Fruit fly (Drosophila melanogaster): ENCODE data around the gene CG7382.

The CG7382 gene

dm6 chr2L:5525723-5526122, 6.0 kb upstream of the CG7382 start, which contains the start of gene Cap-D3:
TSS of gene Cap-D3 (plus strand) at chr2L:5525905.
- TF ChIP-seq rgr (GFP tag; optimal IDR thresholded peaks at IDR 0.05) (no peak), Hr83 (GFP tag; optimal IDR thresholded peaks at IDR 0.05; ENCODE audit: poor library complexity, severe bottlenecking) (no peak), Dfd (GFP tag; optimal IDR thresholded peaks at IDR 0.05) (no peak), OdsH (GFP tag; optimal IDR thresholded peaks at IDR 0.05) (no peak), Jra (GFP tag; optimal IDR thresholded peaks at IDR 0.05) (no peak), pan (optimal IDR thresholded peaks at IDR 0.05) (no peak), N (GFP tag; optimal IDR thresholded peaks at IDR 0.05) (no peak), dmrt93B (GFP tag; optimal IDR thresholded peaks at IDR 0.05) (no peak), Mio (GFP tag; optimal IDR thresholded peaks at IDR 0.05) (no peak), brk (GFP tag; optimal IDR thresholded peaks at IDR 0.05) (no peak), psq (GFP tag; optimal IDR thresholded peaks at IDR 0.05) (no peak), ey (GFP tag; optimal IDR thresholded peaks at IDR 0.05) (no peak)

dm6 chr2L:5523848-5524473, 4.3 kb upstream of the CG7382 start, which contains the start of the genes Vps52 and Elp4:
TSS of gene Vps52 (minus strand) at chr2L:5523898.
TSS of gene Elp4 (plus strand) at chr2L:5524139.
- TF ChIP-seq usp (GFP tag; optimal IDR thresholded peaks at IDR 0.05) = no peak
- no peak for TF ChIP-seq Vsx2 (GFP tag; optimal IDR thresholded peaks at IDR 0.05; ENCODE audit: partially characterized antibody)
- peak; percentile 65 for TF ChIP-seq sv (GFP tag; optimal IDR thresholded peaks at IDR 0.05)
- no peak for TF ChIP-seq Rel (GFP tag; optimal IDR thresholded peaks at IDR 0.05)
- TF ChIP-seq Rel (tag; optimal IDR thresholded peaks at IDR 0.05) = peak; percentile 31
- TF ChIP-seq fru (GFP tag; optimal IDR thresholded peaks at IDR 0.05) = no peak
- no peak for TF ChIP-seq br (GFP tag; optimal IDR thresholded peaks at IDR 0.05)
- TF ChIP-seq rgr (GFP tag; optimal IDR thresholded peaks at IDR 0.05) = peak; percentile 84
- TF ChIP-seq CG32264 (GFP tag; optimal IDR thresholded peaks at IDR 0.05) = no peak
- peak; percentile 61 for TF ChIP-seq ey (GFP tag; optimal IDR thresholded peaks at IDR 0.05)
- TF ChIP-seq Abd-B (GFP tag; optimal IDR thresholded peaks at IDR 0.05) = no peak
- TF ChIP-seq dmrt93B (GFP tag; optimal IDR thresholded peaks at IDR 0.05) = no peak
- no peak for TF ChIP-seq pan (optimal IDR thresholded peaks at IDR 0.05)
- no peak for TF ChIP-seq h (GFP tag; optimal IDR thresholded peaks at IDR 0.05)
- no peak for TF ChIP-seq woc (GFP tag; optimal IDR thresholded peaks at IDR 0.05)
- TF ChIP-seq Mio (GFP tag; optimal IDR thresholded peaks at IDR 0.05) = no peak
- peak; percentile 70 for TF ChIP-seq OdsH (GFP tag; optimal IDR thresholded peaks at IDR 0.05)
- peak; percentile 82 for TF ChIP-seq HLH106 (tag; optimal IDR thresholded peaks at IDR 0.05)
- TF ChIP-seq sage (GFP tag; optimal IDR thresholded peaks at IDR 0.05) = no peak
- no peak for TF ChIP-seq Dfd (GFP tag; optimal IDR thresholded peaks at IDR 0.05)
- TF ChIP-seq jim (GFP tag; optimal IDR thresholded peaks at IDR 0.05) = no peak
- TF ChIP-seq Hr83 (GFP tag; optimal IDR thresholded peaks at IDR 0.05; ENCODE audit: poor library complexity, severe bottlenecking) = peak; percentile 1
- peak; percentile 72 for TF ChIP-seq psq (GFP tag; optimal IDR thresholded peaks at IDR 0.05)
- no peak for TF ChIP-seq Jra (GFP tag; optimal IDR thresholded peaks at IDR 0.05)
- TF ChIP-seq CG9705 (GFP tag; optimal IDR thresholded peaks at IDR 0.05) = peak; percentile 51
- peak; percentile 71 for TF ChIP-seq Myc (optimal IDR thresholded peaks at IDR 0.05)
- no peak for TF ChIP-seq dl (GFP tag; optimal IDR thresholded peaks at IDR 0.05; ENCODE audit: insufficient read depth in 1 of 2, partially characterized antibody in 2 of 2)
- TF ChIP-seq foxo (GFP tag; optimal IDR thresholded peaks at IDR 0.05) = peak in 1 of 2 experiments; percentile 82
- peak; percentile 79 for TF ChIP-seq Sp1 (GFP tag; optimal IDR thresholded peaks at IDR 0.05)
- no peak for TF ChIP-seq CrebA (GFP tag; optimal IDR thresholded peaks at IDR 0.05; ENCODE audit: borderline replicate concordance)
- TF ChIP-seq tai (GFP tag; optimal IDR thresholded peaks at IDR 0.05) = no peak
- no peak for TF ChIP-seq dsf (GFP tag; optimal IDR thresholded peaks at IDR 0.05; ENCODE audit: borderline replicate concordance)

dm6 chr2L:5520757-5521156, 1.1 kb upstream of the CG7382 start:
- no peak for TF ChIP-seq Jra (GFP tag; optimal IDR thresholded peaks at IDR 0.05)
- TF ChIP-seq rgr (GFP tag; optimal IDR thresholded peaks at IDR 0.05) = peak; percentile 7
- TF ChIP-seq foxo (GFP tag; optimal IDR thresholded peaks at IDR 0.05) = peak in 1 of 2 experiments; percentile 18

- TF ChIP-seq lola (GFP tag; optimal IDR thresholded peaks at IDR 0.05) (no peak), woc (GFP tag; optimal IDR thresholded peaks at IDR 0.05) (no peak), psq (GFP tag; optimal IDR thresholded peaks at IDR 0.05) (no peak), sage (GFP tag; optimal IDR thresholded peaks at IDR 0.05) (no peak), brk (GFP tag; optimal IDR thresholded peaks at IDR 0.05) (no peak), usp (GFP tag; optimal IDR thresholded peaks at IDR 0.05) (no peak), Mio (GFP tag; optimal IDR thresholded peaks at IDR 0.05) (no peak), CG9705 (GFP tag; optimal IDR thresholded peaks at IDR 0.05) (no peak), tai (GFP tag; optimal IDR thresholded peaks at IDR 0.05) (no peak), dmrt93B (GFP tag; optimal IDR thresholded peaks at IDR 0.05) (no peak)
Measured at dm6 chr2L:5517393-5517792, 2.3 kb downstream of the CG7382 start, which contains the start of gene CG14020. TSS of gene CG14020 (plus strand) at chr2L:5517737.

Data from whole organism, wandering third instar larva.